Fruit fly (Drosophila melanogaster) whole organism, pupa: ENCODE data around the gene TwdlC.

Experiments
- CG10348 ChIP-seq: fragments of 200-800 bp; sonication (Bioruptor generic); IDR thresholded peaks from 2 replicates; pipeline ENCODE4 v1.3.6; 2022; ENCODE audit warnings: missing biosample characterization, missing genetic modification characterization
- CG13204 ChIP-seq: fragments of 200-800 bp; sonication (Bioruptor generic); optimal IDR thresholded peaks from 2 replicates; lab custom pipeline; 2018; ENCODE audit warnings: missing biosample characterization, mild to moderate bottlenecking, missing genetic modification characterization, moderate library complexity
- CG15710 ChIP-seq: fragments of 200-800 bp; sonication (Bioruptor generic); optimal IDR thresholded peaks from 2 replicates; lab custom pipeline; 2018; ENCODE audit warnings: missing biosample characterization, mild to moderate bottlenecking, missing genetic modification characterization, moderate library complexity
- Ets98B ChIP-seq: fragments of 200-800 bp; sonication (Bioruptor generic); IDR thresholded peaks from 2 replicates; pipeline ENCODE4 v1.3.6; 2022; ENCODE audit warnings: missing biosample characterization, missing genetic modification characterization
- Snoo ChIP-seq: fragments of 200-800 bp; sonication (Bioruptor generic); optimal IDR thresholded peaks from 3 replicates; lab custom pipeline; 2017; ENCODE audit warnings: missing biosample characterization, mild to moderate bottlenecking, missing genetic modification characterization, inconsistent platforms
- fd96Ca ChIP-seq: fragments of 200-800 bp; sonication (Bioruptor generic); IDR thresholded peaks from 3 replicates; pipeline ENCODE4 v1.3.6; 2022; ENCODE audit warnings: missing biosample characterization, missing genetic modification characterization
- gl ChIP-seq: fragments of 200-800 bp; sonication (Bioruptor generic); optimal IDR thresholded peaks from 2 replicates; lab custom pipeline; 2018; ENCODE audit warnings: missing biosample characterization, mild to moderate bottlenecking, missing genetic modification characterization

dm6 chr3R:27007022-27007421, 12.4 kb downstream of the TwdlC start, which contains the start of gene CG6295:
- TF ChIP-seq CG10348 (GFP tag; lab: Robert Waterston, UW): no peak
- no peak for TF ChIP-seq CG15710 (tag; lab: Kevin White, UChicago)
- no peak for TF ChIP-seq CG13204 (GFP tag; lab: Kevin White, UChicago)
- TF ChIP-seq Snoo (tag; lab: Kevin White, UChicago): no peak
- no peak for TF ChIP-seq Ets98B (GFP tag; lab: Robert Waterston, UW)
- TF ChIP-seq gl (tag; lab: Kevin White, UChicago): no peak
- TF ChIP-seq fd96Ca (GFP tag; lab: Robert Waterston, UW): no peak
